Worm (Caenorhabditis elegans) whole organism, L4/young adult: ENCODE results near the gene dna-2.

Experiments used
- W03F9.2 ChIP-seq: fragments of 150-350 bp; optimal IDR thresholded peaks from 2 replicates; lab custom pipeline; 2014; ENCODE audit warnings: missing biosample characterization, missing genetic modification characterization
- dao-5 ChIP-seq: sonication (generic microtip); optimal IDR thresholded peaks from 2 replicates; lab custom pipeline; 2016; ENCODE audit warnings: missing genotype, missing genetic modification characterization, moderate library complexity, missing compliant biosample characterization
- him-1 ChIP-seq: sonication (generic microtip); optimal IDR thresholded peaks from 2 replicates; lab custom pipeline; 2016; ENCODE audit warnings: missing genotype, missing genetic modification reagents, missing genetic modification characterization, missing compliant biosample characterization

DNA sequence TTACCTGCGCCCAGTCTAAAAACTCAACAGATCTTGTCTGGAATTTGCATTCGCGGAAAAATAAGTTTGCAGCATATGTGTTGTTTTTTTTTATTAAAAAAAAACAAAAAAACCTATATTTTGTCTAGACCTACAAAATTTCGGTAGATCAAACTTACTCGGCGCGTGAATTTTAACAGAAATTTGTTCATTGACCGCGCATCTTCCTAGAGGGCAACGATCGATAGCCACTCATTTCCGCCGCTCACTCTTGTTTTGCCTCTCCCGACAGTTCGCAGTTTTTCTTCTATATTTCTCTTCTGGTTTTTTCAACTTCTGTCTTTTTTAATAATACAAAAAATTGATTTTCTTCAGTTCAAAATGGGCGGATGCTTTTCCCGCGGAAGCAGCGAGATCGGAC is 32.2 kb downstream of the dna-2 start, which contains the start of gene F43G6.7:
- TF ChIP-seq W03F9.2 (tag; lab: Kevin White, UChicago): no peak
- no peak for TF ChIP-seq dao-5 (tag; lab: Kevin White, UChicago)
- no peak for TF ChIP-seq him-1 (tag; lab: Kevin White, UChicago)
